Worm (Caenorhabditis elegans): Measurements from ENCODE around the gene F45C12.17.

ce11 chrII:1736353-1736752 is 10.4 kb downstream of the F45C12.17 start, which contains the start of gene ceh-83:
- TF ChIP-seq him-1 (tag; optimal IDR thresholded peaks at IDR 0.05) (no peak), dao-5 (tag; optimal IDR thresholded peaks at IDR 0.05) (no peak)
